Fruit fly (Drosophila melanogaster): ENCODE measurements around the gene CG42564.

The CG42564 gene

dm6 chr3R:6397611-6398092 is 23.4 kb downstream of the CG42564 start (continued):
- no peak for TF ChIP-seq slp2 (GFP tag; optimal IDR thresholded peaks at IDR 0.05)
- no peak for TF ChIP-seq CG13296 (GFP tag; optimal IDR thresholded peaks at IDR 0.05)
- peak; percentile 20 for TF ChIP-seq Vsx1 (GFP tag; optimal IDR thresholded peaks at IDR 0.05)
- no peak for TF ChIP-seq Dbx (GFP tag; IDR thresholded peaks at IDR 0.05)
- no peak for TF ChIP-seq dan (GFP tag; IDR thresholded peaks at IDR 0.05)
- no peak for TF ChIP-seq CG10959 (GFP tag; IDR thresholded peaks at IDR 0.05)
- TF ChIP-seq cad (GFP tag; optimal IDR thresholded peaks at IDR 0.05), result no peak
- no peak for TF ChIP-seq tin (GFP tag; optimal IDR thresholded peaks at IDR 0.05)
- TF ChIP-seq CG12104 (GFP tag; optimal IDR thresholded peaks at IDR 0.05), result no peak
- no peak for TF ChIP-seq Max (GFP tag; optimal IDR thresholded peaks at IDR 0.05)
- no peak for TF ChIP-seq crc (GFP tag; optimal IDR thresholded peaks at IDR 0.05)
- no peak for TF ChIP-seq croc (GFP tag; conservative IDR thresholded peaks at IDR 0.05)
- TF ChIP-seq yki (optimal IDR thresholded peaks at IDR 0.05), result no peak
- TF ChIP-seq Atf3 (GFP tag; optimal IDR thresholded peaks at IDR 0.05), result no peak
- TF ChIP-seq CG8290 (GFP tag; optimal IDR thresholded peaks at IDR 0.05), result no peak
- no peak for TF ChIP-seq CG8290 (tag; optimal IDR thresholded peaks at IDR 0.05)
- TF ChIP-seq Ets65A (GFP tag), result no peak
- no peak for TF ChIP-seq mirr (GFP tag; optimal IDR thresholded peaks at IDR 0.05)
- TF ChIP-seq CG10274 (GFP tag; optimal IDR thresholded peaks at IDR 0.05), result peak; percentile 23
- TF ChIP-seq CG10366 (GFP tag; IDR thresholded peaks at IDR 0.05), result peak; percentile 32; the same call in 1 of the 2 replicates
- TF ChIP-seq cas (GFP tag; IDR thresholded peaks at IDR 0.05), result no peak
- TF ChIP-seq CG14965 (GFP tag; optimal IDR thresholded peaks at IDR 0.05; ENCODE audit: borderline replicate concordance), result no peak
- TF ChIP-seq da (GFP tag; optimal IDR thresholded peaks at IDR 0.05), result no peak
- TF ChIP-seq CG4282 (GFP tag; optimal IDR thresholded peaks at IDR 0.05), result no peak
- peak in 1 of 2 experiments; percentile 48 for TF ChIP-seq Hr51 (GFP tag; optimal IDR thresholded peaks at IDR 0.05)
- TF ChIP-seq schlank (tag; optimal IDR thresholded peaks at IDR 0.05), result no peak
- TF ChIP-seq CG6254 (GFP tag; optimal IDR thresholded peaks at IDR 0.05), result no peak
- peak in 1 of 2 experiments; percentile 14 for TF ChIP-seq eve (GFP tag; optimal IDR thresholded peaks at IDR 0.05)
- no peak for TF ChIP-seq CG12744 (GFP tag; optimal IDR thresholded peaks at IDR 0.05)
- peak; percentile 20 for TF ChIP-seq Sox100B (GFP tag; optimal IDR thresholded peaks at IDR 0.05)
- TF ChIP-seq Blimp-1 (GFP tag; optimal IDR thresholded peaks at IDR 0.05), result peak; percentile 28
- TF ChIP-seq Abd-B (GFP tag; optimal IDR thresholded peaks at IDR 0.05), result no peak
- no peak for TF ChIP-seq CG43689 (GFP tag; IDR thresholded peaks at IDR 0.05)
- TF ChIP-seq eyg (GFP tag; optimal IDR thresholded peaks at IDR 0.05), result no peak
- TF ChIP-seq CG3726 (GFP tag; IDR thresholded peaks at IDR 0.05), result no peak
- no peak for TF ChIP-seq vvl (GFP tag; IDR thresholded peaks at IDR 0.05)
- TF ChIP-seq chm (GFP tag; IDR thresholded peaks at IDR 0.05), result no peak
- TF ChIP-seq Bgb (GFP tag; IDR thresholded peaks at IDR 0.05; ENCODE audit: partially characterized antibody), result peak; percentile 60
- TF ChIP-seq BtbVII (GFP tag; optimal IDR thresholded peaks at IDR 0.05), result no peak
- TF ChIP-seq nerfin-1 (tag; optimal IDR thresholded peaks at IDR 0.05), result no peak
- no peak for TF ChIP-seq CG13624 (GFP tag; optimal IDR thresholded peaks at IDR 0.05)
- TF ChIP-seq lilli (GFP tag; optimal IDR thresholded peaks at IDR 0.05), result peak; percentile 26
- TF ChIP-seq MESR4 (GFP tag; optimal IDR thresholded peaks at IDR 0.05), result no peak
- TF ChIP-seq Gsc (GFP tag; IDR thresholded peaks at IDR 0.05), result no peak
- TF ChIP-seq pum (GFP tag; optimal IDR thresholded peaks at IDR 0.05), result no peak
- no peak for TF ChIP-seq cato (GFP tag; optimal IDR thresholded peaks at IDR 0.05; ENCODE audit: borderline replicate concordance)
- peak; percentile 7 for TF ChIP-seq CG12769 (tag; optimal IDR thresholded peaks at IDR 0.05)
- TF ChIP-seq fu2 (GFP tag; optimal IDR thresholded peaks at IDR 0.05), result no peak
- TF ChIP-seq CG15011 (GFP tag; optimal IDR thresholded peaks at IDR 0.05), result no peak
- TF ChIP-seq Nf-YC (tag; optimal IDR thresholded peaks at IDR 0.05), result no peak
- TF ChIP-seq pros (GFP tag; optimal IDR thresholded peaks at IDR 0.05), result no peak
- TF ChIP-seq exex (tag; optimal IDR thresholded peaks at IDR 0.05), result no peak

All from whole organism, embryonic.